Worm (Caenorhabditis elegans): ENCODE measurements around the gene mbl-1.

The mbl-1 gene

DNA sequence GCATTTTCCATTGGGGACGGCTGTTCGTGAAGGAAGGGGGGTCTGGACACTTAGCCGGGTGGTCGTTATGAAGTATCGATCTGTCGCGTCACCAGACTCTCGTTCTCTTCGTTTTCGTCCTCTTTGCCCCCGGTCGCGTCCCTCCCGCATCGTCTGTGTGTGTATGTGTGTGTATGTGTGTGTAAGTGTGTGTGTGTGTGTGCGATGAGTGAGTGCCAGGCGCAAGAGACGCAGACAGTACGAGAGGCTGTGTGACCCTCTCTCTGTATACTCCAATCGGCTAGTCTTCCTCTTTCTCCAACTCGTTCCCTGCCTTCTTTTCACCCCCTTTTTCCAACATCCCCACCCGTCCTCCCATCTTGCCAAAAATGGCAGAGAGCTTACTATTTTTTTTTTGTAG lies 17.0 kb upstream of the mbl-1 start (continued):
- TF ChIP-seq dpl-1 (GFP tag; optimal IDR thresholded peaks at IDR 0.05) = no peak
- no peak for TF ChIP-seq T07F8.4 (tag; optimal IDR thresholded peaks at IDR 0.05)
- TF ChIP-seq pha-4 (tag; optimal IDR thresholded peaks at IDR 0.05) = no peak
- TF ChIP-seq nhr-27 (tag; optimal IDR thresholded peaks at IDR 0.05) = no peak
- TF ChIP-seq hlh-12 (tag; optimal IDR thresholded peaks at IDR 0.05) = no peak
- no peak for TF ChIP-seq mes-4 (tag; optimal IDR thresholded peaks at IDR 0.05)
- TF ChIP-seq D2030.7 (GFP tag; IDR thresholded peaks at IDR 0.05) = no peak
- no peak for TF ChIP-seq B0019.2 (GFP tag; conservative IDR thresholded peaks at IDR 0.05)
- TF ChIP-seq B0261.1 (tag; optimal IDR thresholded peaks at IDR 0.05) = peak; percentile 13
- peak; percentile 67 for TF ChIP-seq ZK185.1 (tag; optimal IDR thresholded peaks at IDR 0.05; ENCODE audit: poor library complexity, severe bottlenecking)
- no peak for TF ChIP-seq ceh-100 (GFP tag; IDR thresholded peaks at IDR 0.05)
- TF ChIP-seq dox-1 (GFP tag; IDR thresholded peaks at IDR 0.05) = peak; percentile 77
- TF ChIP-seq hmg-20 (GFP tag; IDR thresholded peaks at IDR 0.05) = no peak
- TF ChIP-seq attf-6 (GFP tag; IDR thresholded peaks at IDR 0.05) = no peak
- no peak for TF ChIP-seq ceh-58 (GFP tag; IDR thresholded peaks at IDR 0.05)
- TF ChIP-seq F52B5.7 (tag; optimal IDR thresholded peaks at IDR 0.05) = peak; percentile 53
- TF ChIP-seq F10E7.11 (tag; optimal IDR thresholded peaks at IDR 0.05) = no peak
- no peak for TF ChIP-seq nfya-1 (tag; optimal IDR thresholded peaks at IDR 0.05; ENCODE audit: borderline replicate concordance, insufficient read depth)
- peak; percentile 92 for TF ChIP-seq hmg-1.2 (GFP tag; IDR thresholded peaks at IDR 0.05)
- no peak for TF ChIP-seq F23B12.7 (tag; optimal IDR thresholded peaks at IDR 0.05; ENCODE audit: insufficient read depth)
- no peak for TF ChIP-seq F55B11.4 (tag; optimal IDR thresholded peaks at IDR 0.05; ENCODE audit: borderline replicate concordance, insufficient read depth)
- TF ChIP-seq Y95B8A.8 (GFP tag; IDR thresholded peaks at IDR 0.05) = no peak
- no peak for TF ChIP-seq dpff-1 (tag; optimal IDR thresholded peaks at IDR 0.05)
- peak; percentile 1 for TF ChIP-seq ztf-22 (GFP tag; optimal IDR thresholded peaks at IDR 0.05)
- TF ChIP-seq nhr-120 (GFP tag; IDR thresholded peaks at IDR 0.05) = 0 out of 2 replicates have a peak, but pooled peaks have one; percentile 28
- no peak for TF ChIP-seq egl-18 (GFP tag; IDR thresholded peaks at IDR 0.05)
- TF ChIP-seq unc-62 (GFP tag; optimal IDR thresholded peaks at IDR 0.05) = no peak
- no peak for TF ChIP-seq ceh-40 (GFP tag; IDR thresholded peaks at IDR 0.05)
- TF ChIP-seq ets-4 (GFP tag; optimal IDR thresholded peaks at IDR 0.05) = peak; percentile 58
- no peak for TF ChIP-seq ztf-28 (GFP tag; IDR thresholded peaks at IDR 0.05)
- TF ChIP-seq somi-1 (GFP tag; optimal IDR thresholded peaks at IDR 0.05) = peak; percentile 59
- peak; percentile 81 for TF ChIP-seq lin-40 (tag; optimal IDR thresholded peaks at IDR 0.05)
- TF ChIP-seq F57C9.4 (tag; optimal IDR thresholded peaks at IDR 0.05) = no peak
- peak in 1 of 2 experiments; percentile 31 for TF ChIP-seq let-607 (tag; optimal IDR thresholded peaks at IDR 0.05)
- no peak for TF ChIP-seq F57A8.1 (GFP tag; optimal IDR thresholded peaks at IDR 0.05)
- TF ChIP-seq madf-8 (GFP tag; conservative IDR thresholded peaks at IDR 0.05) = no peak
- no peak for TF ChIP-seq nhr-179 (tag; optimal IDR thresholded peaks at IDR 0.05)
- peak; percentile 4 for TF ChIP-seq lin-54 (GFP tag; optimal IDR thresholded peaks at IDR 0.05)
- TF ChIP-seq akir-1 (GFP tag; optimal IDR thresholded peaks at IDR 0.05) = no peak
- no peak for TF ChIP-seq Y53F4B.3 (GFP tag; IDR thresholded peaks at IDR 0.05)
- peak; percentile 95 for TF ChIP-seq zfh-2 (GFP tag; conservative IDR thresholded peaks at IDR 0.05)
- TF ChIP-seq lsy-27 (tag; optimal IDR thresholded peaks at IDR 0.05; ENCODE audit: borderline replicate concordance, insufficient read depth) = no peak
- no peak for TF ChIP-seq C17E4.6 (GFP tag; IDR thresholded peaks at IDR 0.05)
- TF ChIP-seq hrde-1 (tag; optimal IDR thresholded peaks at IDR 0.05; ENCODE audit: borderline replicate concordance) = no peak
- peak; percentile 79 for TF ChIP-seq K11D2.4 (GFP tag; IDR thresholded peaks at IDR 0.05)
- no peak for TF ChIP-seq athp-1 (tag; optimal IDR thresholded peaks at IDR 0.05)
- 0 out of 2 replicates have a peak, but pooled peaks have one; percentile 39 for TF ChIP-seq lin-26 (GFP tag; IDR thresholded peaks at IDR 0.05)
- TF ChIP-seq bed-2 (GFP tag; IDR thresholded peaks at IDR 0.05) = no peak

Data from whole organism, young adult.